Worm (Caenorhabditis elegans) whole organism, L1 larva: Measurements from ENCODE around the gene F12A10.1.

Experiments
- alr-1 ChIP-seq: fragments of 200-800 bp; sonication (Bioruptor generic); optimal IDR thresholded peaks from 2 replicates; lab custom pipeline; 2018; ENCODE audit warnings: borderline replicate concordance, mild to moderate bottlenecking, missing genetic modification characterization, missing compliant biosample characterization
- ceh-82 ChIP-seq, 3 experiments: fragments of 150-350 bp in 1 of 3; sonication (generic microtip) in 2 of 3; optimal IDR thresholded peaks; 2 replicates each; lab custom pipeline; 2014 to 2017; ENCODE audit warnings: missing biosample characterization in 3 of 3, missing genetic modification characterization in 3 of 3
- ceh-88 ChIP-seq: fragments of 200-800 bp; sonication (Bioruptor generic); IDR thresholded peaks from 2 replicates; pipeline ENCODE4 v1.3.6; 2022; ENCODE audit warnings: missing genetic modification characterization, missing compliant biosample characterization
- elt-3 ChIP-seq, 6 experiments: fragments of 150-350 bp in 1 of 6; sonication (generic microtip); optimal IDR thresholded peaks; 2 replicates each; lab custom pipeline; 2017 to 2018; ENCODE audit warnings: missing biosample characterization in 6 of 6, missing genetic modification characterization in 6 of 6, inconsistent platforms in 1 of 6
- fkh-10 ChIP-seq: sonication (generic microtip); optimal IDR thresholded peaks from 2 replicates; lab custom pipeline; 2017; ENCODE audit warnings: missing biosample characterization, missing genetic modification reagents, missing genetic modification characterization
- jun-1 ChIP-seq: fragments of 150-350 bp; optimal IDR thresholded peaks from 2 replicates; lab custom pipeline; 2014; ENCODE audit warnings: missing biosample characterization, missing genetic modification reagents, missing genetic modification characterization
- lin-35 ChIP-seq, 2 experiments: fragments of 150-350 bp; optimal IDR thresholded peaks; 2 replicates each; lab custom pipeline; 2014; ENCODE audit warnings: missing biosample characterization in 2 of 2, missing genetic modification characterization in 2 of 2, missing genetic modification reagents in 2 of 2
- lin-39 ChIP-seq: fragments of 150-350 bp; optimal IDR thresholded peaks from 2 replicates; lab custom pipeline; 2014; ENCODE audit warnings: missing biosample characterization, missing genetic modification reagents, missing genetic modification characterization
- lir-3 ChIP-seq: sonication (generic microtip); optimal IDR thresholded peaks from 2 replicates; lab custom pipeline; 2016; ENCODE audit warnings: mild to moderate bottlenecking, missing genetic modification characterization, moderate library complexity, missing compliant biosample characterization; ENCODE audit not compliant: poor library complexity
- nhr-28 ChIP-seq: fragments of 150-350 bp; optimal IDR thresholded peaks from 2 replicates; lab custom pipeline; 2014; ENCODE audit warnings: missing biosample characterization, missing genetic modification characterization
- nhr-77 ChIP-seq: fragments of 150-350 bp; optimal IDR thresholded peaks from 2 replicates; lab custom pipeline; 2014; ENCODE audit warnings: missing biosample characterization, missing genetic modification characterization
- pax-3 ChIP-seq: fragments of 200-800 bp; sonication (Bioruptor generic); optimal IDR thresholded peaks from 2 replicates; lab custom pipeline; 2018; ENCODE audit warnings: mild to moderate bottlenecking, missing genetic modification characterization, moderate library complexity, missing compliant biosample characterization
- tbx-2 ChIP-seq: sonication (generic microtip); optimal IDR thresholded peaks from 2 replicates; lab custom pipeline; 2016; ENCODE audit warnings: missing genetic modification characterization, missing compliant biosample characterization
- ztf-4 ChIP-seq: fragments of 150-350 bp; optimal IDR thresholded peaks from 2 replicates; lab custom pipeline; 2014; ENCODE audit warnings: missing biosample characterization, missing genetic modification characterization

ce11 chrII:5525297-5525696, 29.0 kb downstream of the F12A10.1 start, which contains the start of gene tbx-35:
- TF ChIP-seq tbx-2 (no peak), lir-3 (tag; lab: Kevin White, UChicago) (no peak), fkh-10 (no peak), lin-39 (no peak), ztf-4 (tag; lab: Kevin White, UChicago) (no peak), nhr-77 (tag; lab: Kevin White, UChicago) (no peak), ceh-82 (tag; optimal IDR thresholded peaks at IDR 0.05; lab: Kevin White, UChicago) (no peak), pax-3 (tag; lab: Kevin White, UChicago) (no peak), ceh-88 (GFP tag; lab: Robert Waterston, UW) (no peak), elt-3 (tag; optimal IDR thresholded peaks at IDR 0.05; lab: Kevin White, UChicago) (no peak), jun-1 (no peak), alr-1 (tag; lab: Kevin White, UChicago) (no peak), nhr-28 (tag; lab: Kevin White, UChicago) (no peak), lin-35 (GFP tag; optimal IDR thresholded peaks at IDR 0.05; lab: Kevin White, UChicago) (no peak)
